Fruit fly (Drosophila melanogaster): ENCODE data around the gene CG15152.

The CG15152 gene

dm6 chr2L:18121367-18122230, 7.3 kb downstream of the CG15152 start:
- TF ChIP-seq h (optimal IDR thresholded peaks at IDR 0.05), result no peak
- TF ChIP-seq ttk (optimal IDR thresholded peaks at IDR 0.05), result no peak
- no peak for TF ChIP-seq Myc (optimal IDR thresholded peaks at IDR 0.05)
- no peak for TF ChIP-seq Sin3A (optimal IDR thresholded peaks at IDR 0.05)
- no peak for TF ChIP-seq insv (optimal IDR thresholded peaks at IDR 0.05)
- no peak for TF ChIP-seq psq (optimal IDR thresholded peaks at IDR 0.05)

- no peak for TF ChIP-seq psq (optimal IDR thresholded peaks at IDR 0.05)
- TF ChIP-seq ttk (optimal IDR thresholded peaks at IDR 0.05), result no peak
- no peak for TF ChIP-seq h (optimal IDR thresholded peaks at IDR 0.05)
These were observed 7.8 kb downstream of the CG15152 start for dm6 chr2L:18122231-18122551.

- TF ChIP-seq h (optimal IDR thresholded peaks at IDR 0.05) (no peak), Sin3A (optimal IDR thresholded peaks at IDR 0.05) (no peak), insv (optimal IDR thresholded peaks at IDR 0.05) (no peak), psq (optimal IDR thresholded peaks at IDR 0.05) (no peak), ttk (optimal IDR thresholded peaks at IDR 0.05) (no peak)
These were observed 8.6 kb downstream of the CG15152 start for dm6 chr2L:18122920-18123319.

dm6 chr2L:18125649-18126048, 11.3 kb downstream of the CG15152 start, which contains the start of gene Grl36b:
Gene Grl36b (minus strand): TSS chr2L:18125749.
- TF ChIP-seq Myc (optimal IDR thresholded peaks at IDR 0.05) (no peak), h (optimal IDR thresholded peaks at IDR 0.05) (no peak), psq (optimal IDR thresholded peaks at IDR 0.05) (no peak), Sin3A (optimal IDR thresholded peaks at IDR 0.05) (no peak), insv (optimal IDR thresholded peaks at IDR 0.05) (no peak), ttk (optimal IDR thresholded peaks at IDR 0.05) (no peak)

- TF ChIP-seq insv (optimal IDR thresholded peaks at IDR 0.05) (no peak), psq (optimal IDR thresholded peaks at IDR 0.05) (no peak), ttk (optimal IDR thresholded peaks at IDR 0.05) (no peak), h (optimal IDR thresholded peaks at IDR 0.05) (no peak), Myc (optimal IDR thresholded peaks at IDR 0.05) (no peak), Sin3A (optimal IDR thresholded peaks at IDR 0.05) (no peak)
These were observed 20.3 kb downstream of the CG15152 start for dm6 chr2L:18134615-18135014.

dm6 chr2L:18136427-18136857, 22.1 kb downstream of the CG15152 start:
- TF ChIP-seq ttk (optimal IDR thresholded peaks at IDR 0.05) (no peak), h (optimal IDR thresholded peaks at IDR 0.05) (no peak), psq (optimal IDR thresholded peaks at IDR 0.05) (no peak), Myc (optimal IDR thresholded peaks at IDR 0.05) (no peak)

- TF ChIP-seq Myc (optimal IDR thresholded peaks at IDR 0.05) (no peak), Sin3A (optimal IDR thresholded peaks at IDR 0.05) (no peak), insv (optimal IDR thresholded peaks at IDR 0.05) (no peak), psq (optimal IDR thresholded peaks at IDR 0.05) (no peak), ttk (optimal IDR thresholded peaks at IDR 0.05) (no peak), h (optimal IDR thresholded peaks at IDR 0.05) (no peak)
These were observed 23.4 kb downstream of the CG15152 start, which contains the start of gene kel for dm6 chr2L:18137591-18138247. Gene kel (minus strand): TSS chr2L:18138083.

- TF ChIP-seq ttk (optimal IDR thresholded peaks at IDR 0.05) (peak; percentile 65), psq (optimal IDR thresholded peaks at IDR 0.05) (no peak)
These were observed 26.2 kb downstream of the CG15152 start for dm6 chr2L:18140544-18140943.

- no peak for TF ChIP-seq ttk (optimal IDR thresholded peaks at IDR 0.05)
- TF ChIP-seq psq (optimal IDR thresholded peaks at IDR 0.05), result no peak
- no peak for TF ChIP-seq Myc (optimal IDR thresholded peaks at IDR 0.05)
- TF ChIP-seq Sin3A (optimal IDR thresholded peaks at IDR 0.05), result no peak
- no peak for TF ChIP-seq h (optimal IDR thresholded peaks at IDR 0.05)
- no peak for TF ChIP-seq insv (optimal IDR thresholded peaks at IDR 0.05)
These were observed 27.4 kb downstream of the CG15152 start for dm6 chr2L:18141471-18142345.

- TF ChIP-seq psq (optimal IDR thresholded peaks at IDR 0.05) (no peak), ttk (optimal IDR thresholded peaks at IDR 0.05) (no peak), insv (optimal IDR thresholded peaks at IDR 0.05) (no peak), Myc (optimal IDR thresholded peaks at IDR 0.05) (no peak), h (optimal IDR thresholded peaks at IDR 0.05) (no peak), Sin3A (optimal IDR thresholded peaks at IDR 0.05) (no peak)
These were observed 28.8 kb downstream of the CG15152 start for dm6 chr2L:18143176-18143575.

dm6 chr2L:18144268-18144834, 30.0 kb downstream of the CG15152 start:
- TF ChIP-seq h (optimal IDR thresholded peaks at IDR 0.05), result no peak
- TF ChIP-seq psq (optimal IDR thresholded peaks at IDR 0.05), result no peak
- no peak for TF ChIP-seq insv (optimal IDR thresholded peaks at IDR 0.05)
- no peak for TF ChIP-seq ttk (optimal IDR thresholded peaks at IDR 0.05)
- TF ChIP-seq Sin3A (optimal IDR thresholded peaks at IDR 0.05), result no peak
- no peak for TF ChIP-seq Myc (optimal IDR thresholded peaks at IDR 0.05)

dm6 chr2L:18145253-18145652, 30.9 kb downstream of the CG15152 start:
- no peak for TF ChIP-seq Sin3A (optimal IDR thresholded peaks at IDR 0.05)
- no peak for TF ChIP-seq psq (optimal IDR thresholded peaks at IDR 0.05)
- TF ChIP-seq insv (optimal IDR thresholded peaks at IDR 0.05), result no peak
- no peak for TF ChIP-seq h (optimal IDR thresholded peaks at IDR 0.05)
- TF ChIP-seq ttk (optimal IDR thresholded peaks at IDR 0.05), result no peak
- TF ChIP-seq Myc (optimal IDR thresholded peaks at IDR 0.05), result no peak

All from Kc167 (cell line).